Worm (Caenorhabditis elegans) whole organism, mixed stage, embryonic: ENCODE data around the gene evl-14.

Experiments used
- elt-3 ChIP-seq: fragments of 150-350 bp; optimal IDR thresholded peaks from 2 replicates; lab custom pipeline; 2014; ENCODE audit warnings: missing biosample characterization, missing genetic modification characterization
- sptf-1 ChIP-seq: sonication (generic microtip); optimal IDR thresholded peaks from 2 replicates; lab custom pipeline; 2017; ENCODE audit warnings: mild to moderate bottlenecking, missing genetic modification characterization, moderate library complexity, missing compliant biosample characterization

- TF ChIP-seq sptf-1 (no peak), elt-3 (tag; lab: Kevin White, UChicago) (no peak)
These were observed 46.3 kb upstream of the evl-14 start for ce11 chrIII:4359208-4359607.
